Fruit fly (Drosophila melanogaster): Measurements from ENCODE around the gene kipf.
A peak's percentile ranks its signal among the peaks of the same experiment; 100 is the strongest.

Gene kipf

DNA sequence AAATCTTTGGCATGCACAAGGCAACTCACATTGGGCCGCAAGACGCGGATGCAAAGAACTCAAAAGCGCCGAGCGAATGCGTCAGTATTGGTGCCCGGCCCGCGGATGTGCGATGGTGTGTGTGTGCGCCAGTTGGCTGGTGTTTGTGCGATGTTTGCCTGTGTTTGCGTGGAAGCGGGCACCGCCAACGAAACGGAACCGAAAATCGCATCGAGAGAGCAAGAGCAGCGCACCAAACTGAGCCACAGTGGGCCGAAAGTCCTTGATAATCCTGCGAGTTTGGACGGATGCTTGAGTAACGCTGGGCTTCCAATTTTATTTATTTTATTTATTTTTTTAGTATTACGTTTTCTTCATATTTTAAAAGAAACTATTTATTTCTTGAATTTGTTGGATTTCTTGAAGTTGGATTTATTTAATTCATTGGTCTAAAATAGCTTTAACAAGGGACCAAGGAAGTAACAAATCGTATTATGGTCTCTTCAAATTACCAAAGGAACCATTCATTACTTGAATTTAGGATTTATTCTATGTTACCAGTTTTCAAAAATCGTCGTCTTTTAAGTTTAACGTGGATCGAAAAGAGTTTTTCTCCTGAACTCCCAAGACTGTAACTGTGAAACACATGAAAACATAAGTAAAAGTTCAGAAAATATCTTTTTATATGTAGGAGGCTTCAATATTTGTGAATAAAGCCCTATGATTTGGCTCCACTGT, 49.3 kb downstream of the kipf start (continued):
- no peak for TF ChIP-seq Hr38 (GFP tag; optimal IDR thresholded peaks at IDR 0.05)
- TF ChIP-seq CG16779 (tag; optimal IDR thresholded peaks at IDR 0.05), result peak; percentile 9
- TF ChIP-seq Ets96B (tag; optimal IDR thresholded peaks at IDR 0.05), result peak; percentile 71
- peak; percentile 61 for TF ChIP-seq Met (GFP tag; optimal IDR thresholded peaks at IDR 0.05)
- peak; percentile 40 for TF ChIP-seq CG9139 (GFP tag; optimal IDR thresholded peaks at IDR 0.05)
- TF ChIP-seq vri (GFP tag; optimal IDR thresholded peaks at IDR 0.05), result no peak
- TF ChIP-seq eg (GFP tag; IDR thresholded peaks at IDR 0.05), result peak; percentile 56
- peak; percentile 54 for TF ChIP-seq Blimp-1 (GFP tag; optimal IDR thresholded peaks at IDR 0.05)
- TF ChIP-seq OdsH (GFP tag; optimal IDR thresholded peaks at IDR 0.05), result peak; percentile 81
- peak; percentile 55 for TF ChIP-seq Eip75B (GFP tag; optimal IDR thresholded peaks at IDR 0.05)
- peak; percentile 57 for TF ChIP-seq topi (GFP tag; optimal IDR thresholded peaks at IDR 0.05)
- peak; percentile 60 for TF ChIP-seq CG6163 (GFP tag; IDR thresholded peaks at IDR 0.05)
- TF ChIP-seq pdm3 (GFP tag; optimal IDR thresholded peaks at IDR 0.05), result peak; percentile 65
- TF ChIP-seq CG3919 (GFP tag; optimal IDR thresholded peaks at IDR 0.05), result peak; percentile 61
- peak; percentile 21 to 68 for TF ChIP-seq ss (GFP tag; optimal IDR thresholded peaks at IDR 0.05)
- peak; percentile 67 for TF ChIP-seq Sox15 (GFP tag; optimal IDR thresholded peaks at IDR 0.05)
- TF ChIP-seq esn (GFP tag; optimal IDR thresholded peaks at IDR 0.05), result peak; percentile 77
- peak in 1 of 2 experiments; percentile 90 for TF ChIP-seq salr (GFP tag; optimal IDR thresholded peaks at IDR 0.05)
- TF ChIP-seq lz (GFP tag; optimal IDR thresholded peaks at IDR 0.05), result peak; percentile 54
- TF ChIP-seq Eip93F (GFP tag; optimal IDR thresholded peaks at IDR 0.05), result no peak
- TF ChIP-seq Ets21C (GFP tag; optimal IDR thresholded peaks at IDR 0.05), result peak; percentile 56
- TF ChIP-seq CG8319 (GFP tag; optimal IDR thresholded peaks at IDR 0.05), result peak; percentile 29
- 0 out of 2 replicates have a peak, but pooled peaks have one; percentile 7 for TF ChIP-seq CG11294 (GFP tag; IDR thresholded peaks at IDR 0.05)
- TF ChIP-seq CG4318 (GFP tag; optimal IDR thresholded peaks at IDR 0.05), result peak; percentile 85
- peak; percentile 46 for TF ChIP-seq CG8632 (GFP tag; optimal IDR thresholded peaks at IDR 0.05)
- peak; percentile 79 for TF ChIP-seq svp (GFP tag)
- peak; percentile 44; the same call in 1 of the 2 replicates for TF ChIP-seq CG15336 (GFP tag; IDR thresholded peaks at IDR 0.05)
- TF ChIP-seq CG6276 (GFP tag; optimal IDR thresholded peaks at IDR 0.05), result peak; percentile 83
- peak; percentile 61 for TF ChIP-seq dac (GFP tag; optimal IDR thresholded peaks at IDR 0.05)
- peak; percentile 47 for TF ChIP-seq Sox14 (GFP tag; optimal IDR thresholded peaks at IDR 0.05)
- peak; percentile 92 for TF ChIP-seq CG32006 (GFP tag; optimal IDR thresholded peaks at IDR 0.05)
- peak; percentile 53 for TF ChIP-seq CG6792 (GFP tag; optimal IDR thresholded peaks at IDR 0.05)
- TF ChIP-seq CG34406 (GFP tag; optimal IDR thresholded peaks at IDR 0.05), result peak; percentile 66

DNA sequence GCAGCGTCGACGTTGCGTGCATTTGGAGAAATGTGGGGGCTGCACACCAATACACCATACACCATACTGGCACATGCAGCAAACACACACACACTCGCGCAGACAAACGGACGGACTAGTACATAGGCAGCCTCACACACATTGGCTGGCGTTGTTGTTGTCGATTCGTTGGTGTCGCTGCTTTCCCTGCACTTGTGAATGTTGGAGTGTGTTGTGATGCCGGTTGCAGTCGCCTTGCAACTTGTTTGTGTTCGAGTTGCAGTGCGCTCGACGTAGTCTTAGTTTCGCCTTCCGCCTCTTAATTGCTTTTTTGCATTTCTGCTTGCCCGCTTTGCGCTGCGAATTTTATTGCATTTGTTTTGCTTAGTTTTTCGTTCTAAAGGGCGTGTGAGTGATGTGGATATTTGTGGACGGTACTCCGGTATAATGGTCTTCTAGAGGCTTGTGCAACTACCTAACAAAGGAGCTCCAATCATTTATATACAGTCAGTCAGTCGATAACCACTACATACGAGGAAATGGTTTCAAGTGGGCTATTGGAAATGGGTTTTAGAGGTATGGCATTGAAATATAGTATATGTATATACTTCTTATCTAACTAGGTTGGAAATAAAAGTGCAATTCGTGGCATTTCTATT, 50.0 kb downstream of the kipf start:
- TF ChIP-seq CG8632 (GFP tag; optimal IDR thresholded peaks at IDR 0.05), result no peak
- TF ChIP-seq CG16779 (tag; optimal IDR thresholded peaks at IDR 0.05), result no peak
- no peak for TF ChIP-seq CG1621 (tag; optimal IDR thresholded peaks at IDR 0.05)
- no peak for TF ChIP-seq Met (GFP tag; optimal IDR thresholded peaks at IDR 0.05)
- TF ChIP-seq CG6854 (GFP tag; optimal IDR thresholded peaks at IDR 0.05), result no peak
- peak in 1 of 2 experiments; percentile 46 for TF ChIP-seq ss (GFP tag; optimal IDR thresholded peaks at IDR 0.05)
- TF ChIP-seq Sox102F (GFP tag; optimal IDR thresholded peaks at IDR 0.05), result no peak
- TF ChIP-seq Gug (GFP tag; IDR thresholded peaks at IDR 0.05), result no peak
- no peak for TF ChIP-seq esn (GFP tag; optimal IDR thresholded peaks at IDR 0.05)
- no peak for TF ChIP-seq lz (GFP tag; optimal IDR thresholded peaks at IDR 0.05)
- no peak for TF ChIP-seq Eip75B (GFP tag; optimal IDR thresholded peaks at IDR 0.05)
- peak; percentile 69 for TF ChIP-seq Eip78C (GFP tag)
- TF ChIP-seq CG6163 (GFP tag; IDR thresholded peaks at IDR 0.05), result peak; percentile 60; the same call in 1 of the 3 replicates
- TF ChIP-seq Sox14 (GFP tag; optimal IDR thresholded peaks at IDR 0.05), result no peak
- TF ChIP-seq OdsH (GFP tag; optimal IDR thresholded peaks at IDR 0.05), result no peak
- no peak for TF ChIP-seq fkh (GFP tag; optimal IDR thresholded peaks at IDR 0.05)
- no peak for TF ChIP-seq Hr38 (GFP tag; optimal IDR thresholded peaks at IDR 0.05)
- no peak; the same call in 2 of the 3 replicates for TF ChIP-seq CG8119 (GFP tag; IDR thresholded peaks at IDR 0.05)
- TF ChIP-seq dsx (GFP tag; optimal IDR thresholded peaks at IDR 0.05; ENCODE audit: poor library complexity, severe bottlenecking), result peak; percentile 77
- TF ChIP-seq CG11762 (GFP tag; optimal IDR thresholded peaks at IDR 0.05; ENCODE audit: insufficient read depth), result no peak
- TF ChIP-seq Blimp-1 (GFP tag; optimal IDR thresholded peaks at IDR 0.05), result no peak
- TF ChIP-seq net (GFP tag; optimal IDR thresholded peaks at IDR 0.05), result no peak
- no peak for TF ChIP-seq CG8319 (GFP tag; optimal IDR thresholded peaks at IDR 0.05)

Measured in whole organism, prepupa.